Worm (Caenorhabditis elegans): ENCODE data around the gene idpb-5.
A peak's percentile ranks its signal among the peaks of the same experiment; 100 is the strongest.

ce11 chrV:11887988-11888499 is 48.7 kb downstream of the idpb-5 start, which contains the start of gene adh-1:
- TF ChIP-seq lsy-2 (tag; optimal IDR thresholded peaks at IDR 0.05) (peak in 1 of 2 experiments; percentile 59), ama-1 (optimal IDR thresholded peaks at IDR 0.05) (peak; percentile 96), sem-4 (tag; optimal IDR thresholded peaks at IDR 0.05) (no peak), nhr-11 (tag; optimal IDR thresholded peaks at IDR 0.05) (no peak), nhr-237 (tag; optimal IDR thresholded peaks at IDR 0.05) (no peak), ztf-11 (tag; optimal IDR thresholded peaks at IDR 0.05) (no peak), fos-1 (tag; optimal IDR thresholded peaks at IDR 0.05) (peak; percentile 54), unc-39 (tag; optimal IDR thresholded peaks at IDR 0.05) (no peak), nhr-12 (tag; optimal IDR thresholded peaks at IDR 0.05) (no peak), ceh-16 (tag; optimal IDR thresholded peaks at IDR 0.05) (no peak), ceh-82 (tag; optimal IDR thresholded peaks at IDR 0.05) (no peak), blmp-1 (tag; optimal IDR thresholded peaks at IDR 0.05; ENCODE audit: insufficient read depth) (peak; percentile 73), egl-27 (tag; optimal IDR thresholded peaks at IDR 0.05) (peak; percentile 59)
